Worm (Caenorhabditis elegans) whole organism, mixed stage, embryonic: ENCODE results near the gene T22F7.1.

Source experiments
- M03D4.4 ChIP-seq: sonication (generic microtip); optimal IDR thresholded peaks from 2 replicates; lab custom pipeline; 2017; ENCODE audit warnings: mild to moderate bottlenecking, missing genetic modification characterization, missing compliant biosample characterization
- bed-3 ChIP-seq: fragments of 200-800 bp; sonication (Bioruptor generic); optimal IDR thresholded peaks from 3 replicates; lab custom pipeline; 2018; ENCODE audit warnings: mild to moderate bottlenecking, missing genetic modification characterization, moderate library complexity, missing compliant biosample characterization
- blmp-1 ChIP-seq: fragments of 150-350 bp; optimal IDR thresholded peaks from 2 replicates; lab custom pipeline; 2014; ENCODE audit warnings: missing biosample characterization, missing genetic modification characterization
- ceh-39 ChIP-seq: fragments of 150-350 bp; optimal IDR thresholded peaks from 2 replicates; lab custom pipeline; 2014; ENCODE audit warnings: missing biosample characterization, missing genetic modification characterization
- ceh-43 ChIP-seq: fragments of 200-800 bp; sonication (Bioruptor generic); optimal IDR thresholded peaks from 2 replicates; lab custom pipeline; 2018; ENCODE audit warnings: mild to moderate bottlenecking, missing genetic modification characterization, moderate library complexity, missing compliant biosample characterization
- ceh-83 ChIP-seq: fragments of 200-800 bp; sonication (Bioruptor generic); optimal IDR thresholded peaks from 2 replicates; lab custom pipeline; 2018; ENCODE audit warnings: mild to moderate bottlenecking, missing genetic modification characterization, missing compliant biosample characterization
- ces-1 ChIP-seq: fragments of 150-350 bp; optimal IDR thresholded peaks from 2 replicates; lab custom pipeline; 2014; ENCODE audit warnings: missing biosample characterization, missing genetic modification reagents, missing genetic modification characterization
- cnd-1 ChIP-seq: fragments of 200-800 bp; sonication (Bioruptor generic); optimal IDR thresholded peaks from 2 replicates; lab custom pipeline; 2018; ENCODE audit warnings: mild to moderate bottlenecking, missing genetic modification characterization, missing compliant biosample characterization
- drap-1 ChIP-seq: fragments of 200-800 bp; sonication (Bioruptor generic); optimal IDR thresholded peaks from 3 replicates; lab custom pipeline; 2018; ENCODE audit warnings: mild to moderate bottlenecking, missing genetic modification characterization, missing compliant biosample characterization
- elt-1 ChIP-seq: sonication (generic microtip); optimal IDR thresholded peaks from 2 replicates; lab custom pipeline; 2017; ENCODE audit warnings: missing genetic modification characterization, mild to moderate bottlenecking, missing compliant biosample characterization, antibody characterized with exemption, moderate library complexity, borderline replicate concordance; ENCODE audit not compliant: insufficient read depth
- elt-3 ChIP-seq: fragments of 150-350 bp; optimal IDR thresholded peaks from 2 replicates; lab custom pipeline; 2014; ENCODE audit warnings: missing biosample characterization, missing genetic modification characterization
- ham-2 ChIP-seq: fragments of 200-800 bp; sonication (Bioruptor generic); optimal IDR thresholded peaks from 2 replicates; lab custom pipeline; 2018; ENCODE audit warnings: mild to moderate bottlenecking, missing genetic modification characterization, missing compliant biosample characterization
- hlh-1 ChIP-seq: fragments of 150-350 bp; optimal IDR thresholded peaks from 2 replicates; lab custom pipeline; 2014; ENCODE audit warnings: missing biosample characterization, missing genetic modification reagents, missing genetic modification characterization
- lin-13 ChIP-seq: fragments of 150-350 bp; optimal IDR thresholded peaks from 2 replicates; lab custom pipeline; 2014; ENCODE audit warnings: missing biosample characterization, missing genetic modification characterization
- lin-32 ChIP-seq: fragments of 200-800 bp; sonication (Bioruptor generic); optimal IDR thresholded peaks from 2 replicates; lab custom pipeline; 2018; ENCODE audit warnings: mild to moderate bottlenecking, missing genetic modification characterization, missing compliant biosample characterization
- lsy-2 ChIP-seq: fragments of 150-350 bp; optimal IDR thresholded peaks from 2 replicates; lab custom pipeline; 2014; ENCODE audit warnings: missing biosample characterization, missing genetic modification characterization
- mab-5 ChIP-seq: fragments of 150-350 bp; optimal IDR thresholded peaks from 2 replicates; lab custom pipeline; 2014; ENCODE audit warnings: missing biosample characterization, missing genetic modification characterization
- mep-1 ChIP-seq: fragments of 150-350 bp; optimal IDR thresholded peaks from 2 replicates; lab custom pipeline; 2017; ENCODE audit warnings: missing biosample characterization, missing genetic modification reagents, missing genetic modification characterization, inconsistent platforms
- mls-2 ChIP-seq: sonication (generic microtip); optimal IDR thresholded peaks from 2 replicates; lab custom pipeline; 2016; ENCODE audit warnings: mild to moderate bottlenecking, missing genetic modification characterization, moderate library complexity, missing compliant biosample characterization
- nhr-2 ChIP-seq: fragments of 150-350 bp; optimal IDR thresholded peaks from 2 replicates; lab custom pipeline; 2014; ENCODE audit warnings: missing biosample characterization, missing genetic modification characterization
- nhr-237 ChIP-seq: fragments of 150-350 bp; optimal IDR thresholded peaks from 2 replicates; lab custom pipeline; 2014; ENCODE audit warnings: missing biosample characterization, missing genetic modification characterization
- nhr-28 ChIP-seq: fragments of 150-350 bp; optimal IDR thresholded peaks from 2 replicates; lab custom pipeline; 2014; ENCODE audit warnings: missing biosample characterization, missing genetic modification characterization
- nhr-76 ChIP-seq: sonication (generic microtip); optimal IDR thresholded peaks from 2 replicates; lab custom pipeline; 2017; ENCODE audit warnings: missing biosample characterization, missing genetic modification characterization
- pha-4 ChIP-seq: fragments of 150-350 bp; optimal IDR thresholded peaks from 2 replicates; lab custom pipeline; 2018; ENCODE audit warnings: missing biosample characterization, missing genetic modification reagents, missing genetic modification characterization
- sem-2 ChIP-seq: fragments of 200-800 bp; sonication (Bioruptor generic); optimal IDR thresholded peaks from 2 replicates; lab custom pipeline; 2018; ENCODE audit warnings: mild to moderate bottlenecking, missing genetic modification characterization, missing compliant biosample characterization
- snpc-4 ChIP-seq: fragments of 150-350 bp; optimal IDR thresholded peaks from 2 replicates; lab custom pipeline; 2014; ENCODE audit warnings: missing biosample characterization, missing genetic modification characterization
- sptf-1 ChIP-seq: sonication (generic microtip); optimal IDR thresholded peaks from 2 replicates; lab custom pipeline; 2017; ENCODE audit warnings: mild to moderate bottlenecking, missing genetic modification characterization, moderate library complexity, missing compliant biosample characterization
- tbx-8 ChIP-seq: fragments of 200-800 bp; sonication (Bioruptor generic); optimal IDR thresholded peaks from 2 replicates; lab custom pipeline; 2018; ENCODE audit warnings: mild to moderate bottlenecking, missing genetic modification characterization, moderate library complexity, missing compliant biosample characterization
- unc-120 ChIP-seq: sonication (generic microtip); optimal IDR thresholded peaks from 2 replicates; lab custom pipeline; 2017; ENCODE audit warnings: missing genetic modification characterization, missing compliant biosample characterization; ENCODE audit not compliant: poor library complexity, severe bottlenecking
- unc-62 ChIP-seq: fragments of 150-350 bp; optimal IDR thresholded peaks from 2 replicates; lab custom pipeline; 2014; ENCODE audit warnings: missing biosample characterization, missing genetic modification reagents, missing genetic modification characterization
- zip-8 ChIP-seq: fragments of 150-350 bp; optimal IDR thresholded peaks from 2 replicates; lab custom pipeline; 2014; ENCODE audit warnings: missing biosample characterization, missing genetic modification characterization
- ztf-11 ChIP-seq: fragments of 150-350 bp; optimal IDR thresholded peaks from 2 replicates; lab custom pipeline; 2014; ENCODE audit warnings: missing biosample characterization, missing genetic modification characterization

The T22F7.1 gene

ce11 chrIII:512117-512516 is 29.7 kb upstream of the T22F7.1 start, which contains the start of gene F30H5.3:
TSS of gene F30H5.3 (minus strand) at chrIII:512217.
- TF ChIP-seq mep-1, result no peak
- no peak for TF ChIP-seq lin-13 (tag; lab: Kevin White, UChicago)
- peak; percentile 8 for TF ChIP-seq pha-4

DNA sequence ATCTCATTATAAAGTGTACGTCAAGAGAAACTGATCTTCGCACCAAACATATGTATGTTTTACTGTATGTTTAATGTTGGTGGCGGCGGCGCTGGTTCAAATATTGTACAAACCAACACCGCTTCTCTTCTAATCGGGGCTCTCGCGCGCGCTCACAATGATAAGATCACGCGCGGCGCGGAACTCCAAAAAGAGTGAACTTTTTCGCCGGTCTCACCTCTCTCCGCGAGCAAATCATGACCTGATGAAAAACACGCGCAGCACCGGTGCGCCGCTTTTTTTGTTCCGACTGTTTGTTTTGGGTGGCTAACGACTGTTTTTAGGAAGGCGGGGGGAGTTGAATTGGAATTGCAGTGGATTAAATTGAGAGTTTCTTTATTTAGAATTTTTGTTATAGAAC is 28.5 kb upstream of the T22F7.1 start:
- TF ChIP-seq mep-1, result no peak
- no peak for TF ChIP-seq nhr-28 (tag; lab: Kevin White, UChicago)
- TF ChIP-seq tbx-8 (GFP tag; lab: Kevin White, UChicago), result no peak
- no peak for TF ChIP-seq snpc-4 (tag; lab: Kevin White, UChicago)
- TF ChIP-seq ham-2 (GFP tag; lab: Kevin White, UChicago), result no peak
- TF ChIP-seq mab-5 (tag; lab: Kevin White, UChicago), result no peak
- no peak for TF ChIP-seq ztf-11 (tag; lab: Kevin White, UChicago)
- no peak for TF ChIP-seq nhr-237 (tag; lab: Kevin White, UChicago)
- no peak for TF ChIP-seq elt-3 (tag; lab: Kevin White, UChicago)
- TF ChIP-seq lin-13 (tag; lab: Kevin White, UChicago), result no peak
- TF ChIP-seq hlh-1, result no peak
- TF ChIP-seq unc-120 (tag; lab: Kevin White, UChicago), result no peak
- no peak for TF ChIP-seq sptf-1 (tag; lab: Kevin White, UChicago)
- TF ChIP-seq cnd-1 (tag; lab: Kevin White, UChicago), result no peak
- TF ChIP-seq bed-3 (GFP tag; lab: Kevin White, UChicago), result no peak
- TF ChIP-seq ces-1 (GFP tag; lab: Kevin White, UChicago), result no peak
- no peak for TF ChIP-seq lin-32 (GFP tag; lab: Kevin White, UChicago)
- TF ChIP-seq elt-1 (tag; lab: Kevin White, UChicago), result no peak
- TF ChIP-seq ceh-83, result no peak

ce11 chrIII:523944-524343 is 17.9 kb upstream of the T22F7.1 start, which contains the start of gene T22F7.3:
TSS of gene T22F7.3 (minus strand) at chrIII:524044.
- TF ChIP-seq hlh-1 (no peak), sptf-1 (tag; lab: Kevin White, UChicago) (no peak), mab-5 (tag; lab: Kevin White, UChicago) (no peak), sem-2 (GFP tag; lab: Kevin White, UChicago) (no peak), nhr-237 (tag; lab: Kevin White, UChicago) (no peak), ham-2 (GFP tag; lab: Kevin White, UChicago) (no peak), mls-2 (tag; lab: Kevin White, UChicago) (no peak), unc-62 (GFP tag; lab: Kevin White, UChicago) (no peak), blmp-1 (tag; lab: Kevin White, UChicago) (no peak), zip-8 (tag; lab: Kevin White, UChicago) (no peak), nhr-28 (tag; lab: Kevin White, UChicago) (no peak), nhr-76 (tag; lab: Kevin White, UChicago) (no peak), ceh-43 (GFP tag; lab: Kevin White, UChicago) (no peak), mep-1 (no peak)

DNA sequence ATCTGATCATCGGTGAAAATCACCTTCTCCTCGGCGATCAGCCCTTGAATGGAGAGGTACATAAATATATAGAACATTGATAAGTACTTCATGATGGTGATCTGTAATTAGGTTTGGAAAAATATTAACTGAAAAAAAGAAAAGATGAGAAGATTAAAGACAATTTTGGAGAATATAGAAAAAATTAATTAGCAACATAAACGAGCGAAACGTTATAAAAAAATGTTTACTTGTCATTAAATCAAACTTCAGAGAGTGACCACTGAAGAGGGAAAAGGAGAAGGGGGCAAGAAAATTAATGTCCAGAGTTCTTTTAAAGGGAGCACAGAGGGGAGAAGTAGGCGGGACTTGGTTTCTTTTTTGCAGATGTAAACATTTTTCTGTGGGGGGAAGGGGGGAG is 15.0 kb upstream of the T22F7.1 start, which contains the start of gene T22F7.4:
Gene T22F7.4, minus strand, starts transcription at position 101 of the 400 bp plus-strand sequence.
- TF ChIP-seq cnd-1 (tag; lab: Kevin White, UChicago) (no peak), hlh-1 (no peak), blmp-1 (tag; lab: Kevin White, UChicago) (no peak), bed-3 (GFP tag; lab: Kevin White, UChicago) (no peak), drap-1 (GFP tag; lab: Kevin White, UChicago) (no peak), snpc-4 (tag; lab: Kevin White, UChicago) (no peak)

DNA sequence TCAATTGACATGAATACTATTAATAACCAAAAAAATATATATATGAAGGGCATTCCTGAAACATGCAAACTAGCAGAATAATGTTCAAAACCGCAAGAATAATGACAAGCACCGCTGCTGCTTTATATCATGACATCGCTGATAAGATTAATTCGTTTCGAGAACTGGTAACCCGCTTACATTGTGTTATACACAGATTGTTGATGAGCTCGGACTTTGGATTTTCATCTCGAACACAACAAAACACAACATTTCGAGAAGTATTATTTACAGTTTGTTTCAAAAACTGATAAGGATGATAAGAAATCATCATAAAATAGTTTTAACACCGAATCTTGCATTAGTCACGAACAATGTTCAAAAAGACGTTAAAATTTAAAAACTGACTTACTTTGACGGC is 11.0 kb upstream of the T22F7.1 start:
- TF ChIP-seq ces-1 (GFP tag; lab: Kevin White, UChicago) (no peak), unc-120 (tag; lab: Kevin White, UChicago) (no peak), sptf-1 (tag; lab: Kevin White, UChicago) (no peak), zip-8 (tag; lab: Kevin White, UChicago) (no peak), pha-4 (no peak), lsy-2 (tag; lab: Kevin White, UChicago) (no peak), cnd-1 (tag; lab: Kevin White, UChicago) (no peak), nhr-237 (tag; lab: Kevin White, UChicago) (no peak), nhr-76 (tag; lab: Kevin White, UChicago) (no peak), nhr-28 (tag; lab: Kevin White, UChicago) (no peak), ceh-39 (tag; lab: Kevin White, UChicago) (no peak), M03D4.4 (tag; lab: Kevin White, UChicago) (no peak), mab-5 (tag; lab: Kevin White, UChicago) (no peak), nhr-2 (tag; lab: Kevin White, UChicago) (no peak), mep-1 (no peak)
